Fruit fly (Drosophila melanogaster) whole organism, adult: ENCODE measurements around the gene CG43638.

Experiments used
- CG1620 ChIP-seq: fragments of 200-800 bp; sonication (Bioruptor generic); optimal IDR thresholded peaks from 2 replicates; lab custom pipeline; 2016; ENCODE audit warnings: missing biosample characterization, missing genetic modification characterization
- CG7045 ChIP-seq: fragments of 200-800 bp; sonication (Bioruptor generic); optimal IDR thresholded peaks from 2 replicates; lab custom pipeline; 2017; ENCODE audit warnings: missing biosample characterization, mild to moderate bottlenecking, missing genetic modification characterization
- cnc ChIP-seq, 2 experiments: fragments of >200 bp; optimal IDR thresholded peaks; 2 replicates each; lab custom pipeline; 2017
- pad ChIP-seq: fragments of 200-800 bp; sonication (Bioruptor generic); optimal IDR thresholded peaks from 3 replicates; lab custom pipeline; 2017; ENCODE audit warnings: missing biosample characterization, missing genetic modification characterization, mild to moderate bottlenecking, moderate library complexity, missing genetic modification reagents

DNA sequence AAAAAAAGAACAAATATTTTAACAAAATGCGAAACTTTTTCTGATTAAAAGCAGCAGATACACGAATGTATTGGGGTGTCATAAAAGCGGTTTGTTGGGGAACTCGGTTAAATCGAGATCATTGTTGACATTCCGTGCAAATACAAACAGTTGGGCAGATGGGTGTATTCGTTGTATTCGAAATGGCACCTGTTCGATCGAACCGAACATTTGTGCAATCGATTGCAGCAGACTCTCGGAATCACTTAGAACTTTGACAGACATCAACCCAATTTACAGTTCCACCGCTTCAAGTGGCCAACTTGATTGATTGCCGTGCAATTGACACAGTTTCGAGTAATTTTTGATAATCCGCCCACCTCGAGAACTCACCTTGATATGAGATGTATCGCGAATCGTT is 36.0 kb downstream of the CG43638 start:
- TF ChIP-seq CG7045 (no peak), cnc (optimal IDR thresholded peaks at IDR 0.05; lab: Kevin White, UChicago) (no peak), CG1620 (GFP tag; lab: Kevin White, UChicago) (no peak), pad (GFP tag; lab: Kevin White, UChicago) (no peak)
